Worm (Caenorhabditis elegans): Measurements from ENCODE around the gene fkh-6.

Gene fkh-6

ce11 chrII:4369715-4370114 lies 13.5 kb downstream of the fkh-6 start:
- TF ChIP-seq hlh-6 (tag; optimal IDR thresholded peaks at IDR 0.05) (no peak), hlh-30 (tag; optimal IDR thresholded peaks at IDR 0.05; ENCODE audit: insufficient read depth) (no peak), ceh-2 (tag; optimal IDR thresholded peaks at IDR 0.05) (no peak), unc-86 (tag; optimal IDR thresholded peaks at IDR 0.05) (no peak), ttx-3 (tag; optimal IDR thresholded peaks at IDR 0.05) (no peak), ceh-34 (tag; optimal IDR thresholded peaks at IDR 0.05) (no peak), C38D4.7 (GFP tag; optimal IDR thresholded peaks at IDR 0.05) (no peak), ceh-30 (tag; optimal IDR thresholded peaks at IDR 0.05) (no peak), fkh-10 (GFP tag; optimal IDR thresholded peaks at IDR 0.05) (no peak), ref-2 (tag; optimal IDR thresholded peaks at IDR 0.05) (no peak), gmeb-2 (tag; optimal IDR thresholded peaks at IDR 0.05) (no peak), C08G9.2 (tag; optimal IDR thresholded peaks at IDR 0.05) (no peak), zip-5 (tag; optimal IDR thresholded peaks at IDR 0.05) (no peak), ets-4 (tag; optimal IDR thresholded peaks at IDR 0.05) (no peak), lin-11 (tag; optimal IDR thresholded peaks at IDR 0.05) (no peak)

ce11 chrII:4367923-4368322 lies 15.3 kb downstream of the fkh-6 start, which contains the start of gene try-9:
Gene try-9 (plus strand): TSS chrII:4368223.
- TF ChIP-seq ztf-16 (tag; optimal IDR thresholded peaks at IDR 0.05) (no peak), ceh-22 (tag; optimal IDR thresholded peaks at IDR 0.05) (no peak), gmeb-2 (tag; optimal IDR thresholded peaks at IDR 0.05) (no peak), lim-6 (tag; optimal IDR thresholded peaks at IDR 0.05) (no peak), ceh-9 (tag; optimal IDR thresholded peaks at IDR 0.05) (no peak), pag-3 (tag; optimal IDR thresholded peaks at IDR 0.05; ENCODE audit: borderline replicate concordance) (no peak), fax-1 (tag; optimal IDR thresholded peaks at IDR 0.05) (no peak), lin-11 (tag; optimal IDR thresholded peaks at IDR 0.05) (no peak), dmd-4 (tag; optimal IDR thresholded peaks at IDR 0.05; ENCODE audit: borderline replicate concordance) (no peak), ceh-2 (tag; optimal IDR thresholded peaks at IDR 0.05) (no peak), nfya-1 (tag; optimal IDR thresholded peaks at IDR 0.05) (no peak)

- TF ChIP-seq hlh-15 (tag; optimal IDR thresholded peaks at IDR 0.05) (no peak), ceh-45 (GFP tag; IDR thresholded peaks at IDR 0.05) (no peak), che-1 (tag; optimal IDR thresholded peaks at IDR 0.05) (no peak), ttx-3 (tag; optimal IDR thresholded peaks at IDR 0.05) (no peak), unc-3 (GFP tag; conservative IDR thresholded peaks at IDR 0.05) (no peak), unc-3 (tag; optimal IDR thresholded peaks at IDR 0.05) (no peak), ref-2 (tag; optimal IDR thresholded peaks at IDR 0.05) (no peak)
Observed at ce11 chrII:4362088-4362487, 21.1 kb downstream of the fkh-6 start.

ce11 chrII:4359219-4359618 lies 24.0 kb downstream of the fkh-6 start:
- TF ChIP-seq C08G9.2 (tag; optimal IDR thresholded peaks at IDR 0.05) (no peak), ahr-1 (tag; optimal IDR thresholded peaks at IDR 0.05) (no peak), fkh-6 (tag; optimal IDR thresholded peaks at IDR 0.05) (no peak), ref-2 (tag; optimal IDR thresholded peaks at IDR 0.05) (no peak), unc-42 (tag; optimal IDR thresholded peaks at IDR 0.05) (no peak), dve-1 (tag; optimal IDR thresholded peaks at IDR 0.05) (no peak), elt-4 (tag; optimal IDR thresholded peaks at IDR 0.05) (no peak), madf-2 (tag; optimal IDR thresholded peaks at IDR 0.05) (no peak), nhr-232 (tag; optimal IDR thresholded peaks at IDR 0.05) (no peak), pha-2 (tag; optimal IDR thresholded peaks at IDR 0.05) (no peak), che-1 (tag; optimal IDR thresholded peaks at IDR 0.05) (no peak), pqm-1 (tag; optimal IDR thresholded peaks at IDR 0.05) (no peak), Y22D7AL.16 (tag; optimal IDR thresholded peaks at IDR 0.05) (no peak)
